Worm (Caenorhabditis elegans): ENCODE measurements around the gene srsx-27.
A peak's percentile ranks its signal among the peaks of the same experiment; 100 is the strongest.

srsx-27 gene

ce11 chrV:10160954-10161353 lies 11.1 kb downstream of the srsx-27 start, which contains the start of gene C51E3.10 (continued):
- TF ChIP-seq nhr-21 (tag; optimal IDR thresholded peaks at IDR 0.05): no peak
- TF ChIP-seq fos-1 (tag; optimal IDR thresholded peaks at IDR 0.05): peak; percentile 94
- TF ChIP-seq R02D3.7 (tag; optimal IDR thresholded peaks at IDR 0.05): no peak
- no peak for TF ChIP-seq aly-2 (tag; optimal IDR thresholded peaks at IDR 0.05)
- TF ChIP-seq lsy-2 (tag; optimal IDR thresholded peaks at IDR 0.05): no peak
- TF ChIP-seq nhr-237 (tag; optimal IDR thresholded peaks at IDR 0.05): no peak
- no peak for TF ChIP-seq ZK546.5 (tag; optimal IDR thresholded peaks at IDR 0.05)
- TF ChIP-seq nhr-6 (tag; optimal IDR thresholded peaks at IDR 0.05): no peak
- TF ChIP-seq peb-1 (tag; optimal IDR thresholded peaks at IDR 0.05): no peak
- peak; percentile 36 for TF ChIP-seq skn-1 (tag; optimal IDR thresholded peaks at IDR 0.05)
- TF ChIP-seq crh-2 (tag; optimal IDR thresholded peaks at IDR 0.05): peak; percentile 67

ce11 chrV:10166368-10166767 lies 16.5 kb downstream of the srsx-27 start, which contains the start of gene C51E3.6:
TSS of gene C51E3.6 (minus strand) at chrV:10166468.
- TF ChIP-seq sem-4 (tag; optimal IDR thresholded peaks at IDR 0.05): no peak
- TF ChIP-seq ZK546.5 (tag; optimal IDR thresholded peaks at IDR 0.05): no peak
- TF ChIP-seq ceh-82 (tag; optimal IDR thresholded peaks at IDR 0.05): no peak
- no peak for TF ChIP-seq ztf-1 (GFP tag; conservative IDR thresholded peaks at IDR 0.05)
- TF ChIP-seq C34F6.9 (tag; optimal IDR thresholded peaks at IDR 0.05): no peak
- TF ChIP-seq mbf-1 (tag; optimal IDR thresholded peaks at IDR 0.05): no peak
- TF ChIP-seq dmd-4 (tag; optimal IDR thresholded peaks at IDR 0.05): no peak

- TF ChIP-seq nhr-237 (tag; optimal IDR thresholded peaks at IDR 0.05): peak; percentile 8
- no peak for TF ChIP-seq Y55F3AM.14 (GFP tag; optimal IDR thresholded peaks at IDR 0.05)
- TF ChIP-seq crh-2 (tag; optimal IDR thresholded peaks at IDR 0.05): peak; percentile 40
- TF ChIP-seq nhr-21 (tag; optimal IDR thresholded peaks at IDR 0.05): no peak
- peak in 1 of 2 experiments; percentile 40 for TF ChIP-seq lsy-2 (tag; optimal IDR thresholded peaks at IDR 0.05)
- TF ChIP-seq unc-55 (GFP tag; optimal IDR thresholded peaks at IDR 0.05): peak; percentile 51
- no peak for TF ChIP-seq C34F6.9 (tag; optimal IDR thresholded peaks at IDR 0.05)
- TF ChIP-seq ztf-4 (tag; optimal IDR thresholded peaks at IDR 0.05): peak; percentile 13
These were observed 19.0 kb downstream of the srsx-27 start for ce11 chrV:10168870-10169269.

DNA sequence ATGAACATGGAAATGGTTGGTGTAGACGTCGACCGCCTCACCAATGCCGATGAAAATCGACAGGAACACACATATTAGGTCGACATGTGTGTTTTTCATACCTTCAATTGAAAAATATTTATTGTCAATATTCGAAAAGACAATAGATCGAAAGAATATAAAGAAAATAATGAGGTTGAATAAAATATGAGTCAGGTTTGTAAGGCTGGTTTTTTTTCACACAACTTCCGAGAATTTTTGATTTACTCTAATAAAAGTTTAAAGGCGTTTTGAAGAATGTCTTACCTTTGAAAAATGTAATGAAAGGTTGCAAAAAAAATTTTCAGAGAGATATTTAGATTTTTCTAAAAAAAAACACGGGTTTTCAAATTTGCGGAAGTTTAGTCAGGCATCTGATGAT lies 23.8 kb downstream of the srsx-27 start, which contains the start of gene egl-3:
TSS of gene egl-3 (minus strand) at position 101 of the 400 bp plus-strand sequence.
- no peak for TF ChIP-seq nhr-6 (tag; optimal IDR thresholded peaks at IDR 0.05)

DNA sequence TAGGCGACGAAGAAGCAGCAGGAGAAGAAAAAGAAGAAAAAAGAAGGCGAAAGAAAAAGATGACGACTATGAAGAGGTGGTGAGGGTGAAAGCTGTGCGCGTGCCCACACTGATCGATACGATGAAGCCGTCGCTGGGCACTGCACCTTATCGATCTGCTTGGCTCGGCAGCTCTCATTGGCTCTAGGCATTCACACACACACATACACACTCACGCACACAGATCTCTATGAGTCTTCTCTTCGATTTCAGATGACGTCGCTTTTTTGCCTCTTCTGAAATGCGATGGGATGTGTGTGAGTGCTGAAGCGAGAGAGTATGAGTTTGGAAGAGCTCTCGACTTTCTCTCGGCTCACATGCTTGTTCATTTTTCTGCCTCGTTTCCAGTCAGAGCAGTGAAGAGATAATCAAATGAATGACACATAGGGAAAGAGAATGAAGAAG lies 24.8 kb downstream of the srsx-27 start:
- peak; percentile 96 for TF ChIP-seq unc-55 (GFP tag; optimal IDR thresholded peaks at IDR 0.05)
- TF ChIP-seq C34F6.9 (tag; optimal IDR thresholded peaks at IDR 0.05): peak; percentile 95
- TF ChIP-seq unc-39 (tag; optimal IDR thresholded peaks at IDR 0.05): peak; percentile 60
- TF ChIP-seq sma-9 (GFP tag; optimal IDR thresholded peaks at IDR 0.05): peak; percentile 79
- TF ChIP-seq sma-9 (tag; optimal IDR thresholded peaks at IDR 0.05): no peak
- TF ChIP-seq Y55F3AM.14 (GFP tag; optimal IDR thresholded peaks at IDR 0.05): peak; percentile 59
- peak; percentile 39 for TF ChIP-seq fos-1 (tag; optimal IDR thresholded peaks at IDR 0.05)
- TF ChIP-seq aly-2 (tag; optimal IDR thresholded peaks at IDR 0.05): no peak
- no peak for TF ChIP-seq dmd-4 (tag; optimal IDR thresholded peaks at IDR 0.05)
- peak; percentile 95 for TF ChIP-seq zag-1 (tag; optimal IDR thresholded peaks at IDR 0.05)
- TF ChIP-seq lin-13 (GFP tag; optimal IDR thresholded peaks at IDR 0.05): peak; percentile 67
- peak; percentile 68 to 83 for TF ChIP-seq lsy-2 (tag; optimal IDR thresholded peaks at IDR 0.05)
- peak; percentile 40 for TF ChIP-seq ztf-11 (tag; optimal IDR thresholded peaks at IDR 0.05)
- peak; percentile 79 for TF ChIP-seq F13H6.1 (tag; optimal IDR thresholded peaks at IDR 0.05)
- peak; percentile 65 to 91 for TF ChIP-seq mdl-1 (tag; optimal IDR thresholded peaks at IDR 0.05)
- TF ChIP-seq elt-1 (tag; optimal IDR thresholded peaks at IDR 0.05): no peak
- TF ChIP-seq egl-27 (tag; optimal IDR thresholded peaks at IDR 0.05): peak; percentile 60
- peak; percentile 92 for TF ChIP-seq nhr-129 (tag; optimal IDR thresholded peaks at IDR 0.05)
- TF ChIP-seq mab-5 (tag; optimal IDR thresholded peaks at IDR 0.05): peak; percentile 75
- TF ChIP-seq ztf-4 (tag; optimal IDR thresholded peaks at IDR 0.05): peak; percentile 58
- peak; percentile 81 for TF ChIP-seq crh-2 (tag; optimal IDR thresholded peaks at IDR 0.05)
- TF ChIP-seq lin-39 (tag; optimal IDR thresholded peaks at IDR 0.05): peak; percentile 66
- peak; percentile 86 for TF ChIP-seq nhr-6 (tag; optimal IDR thresholded peaks at IDR 0.05)
- no peak for TF ChIP-seq gmeb-1 (tag; optimal IDR thresholded peaks at IDR 0.05)
- TF ChIP-seq lin-11 (tag; optimal IDR thresholded peaks at IDR 0.05): peak; percentile 97
- TF ChIP-seq nhr-11 (tag; optimal IDR thresholded peaks at IDR 0.05): no peak
- TF ChIP-seq snpc-4 (tag; optimal IDR thresholded peaks at IDR 0.05): peak; percentile 46
- TF ChIP-seq nhr-21 (tag; optimal IDR thresholded peaks at IDR 0.05): peak; percentile 55
- TF ChIP-seq nhr-12 (tag; optimal IDR thresholded peaks at IDR 0.05): no peak
- peak; percentile 67 for TF ChIP-seq sem-4 (tag; optimal IDR thresholded peaks at IDR 0.05)
